Fruit fly (Drosophila melanogaster): ENCODE data around the gene frj.
A peak's percentile ranks its signal among the peaks of the same experiment; 100 is the strongest.

frj gene

dm6 chr2L:6494405-6494816, 38.6 kb downstream of the frj start, which contains the start of gene CG9547:
TSS of gene CG9547 (minus strand) at chr2L:6494532.
- TF ChIP-seq CG32264 (GFP tag; optimal IDR thresholded peaks at IDR 0.05) (no peak), lola (GFP tag; optimal IDR thresholded peaks at IDR 0.05) (no peak), Rel (GFP tag; optimal IDR thresholded peaks at IDR 0.05) (no peak), Rel (tag; optimal IDR thresholded peaks at IDR 0.05) (peak; percentile 37), Hr83 (GFP tag; optimal IDR thresholded peaks at IDR 0.05; ENCODE audit: poor library complexity, severe bottlenecking) (no peak), usp (GFP tag; optimal IDR thresholded peaks at IDR 0.05) (no peak), rgr (GFP tag; optimal IDR thresholded peaks at IDR 0.05) (peak; percentile 9), fru (GFP tag; optimal IDR thresholded peaks at IDR 0.05) (no peak), dl (GFP tag; optimal IDR thresholded peaks at IDR 0.05; ENCODE audit: insufficient read depth in 1 of 2, partially characterized antibody in 2 of 2) (peak in 1 of 2 experiments; percentile 57), CG9705 (GFP tag; optimal IDR thresholded peaks at IDR 0.05) (no peak), N (GFP tag; optimal IDR thresholded peaks at IDR 0.05) (no peak), psq (GFP tag; optimal IDR thresholded peaks at IDR 0.05) (no peak), h (GFP tag; optimal IDR thresholded peaks at IDR 0.05) (peak; percentile 3), Mio (GFP tag; optimal IDR thresholded peaks at IDR 0.05) (no peak), Vsx2 (GFP tag; optimal IDR thresholded peaks at IDR 0.05; ENCODE audit: partially characterized antibody) (no peak), HLH106 (tag; optimal IDR thresholded peaks at IDR 0.05) (no peak), sage (GFP tag; optimal IDR thresholded peaks at IDR 0.05) (no peak), Abd-B (GFP tag; optimal IDR thresholded peaks at IDR 0.05) (no peak), Dif (GFP tag; optimal IDR thresholded peaks at IDR 0.05; ENCODE audit: partially characterized antibody) (peak; percentile 69), Sp1 (GFP tag; optimal IDR thresholded peaks at IDR 0.05) (peak; percentile 41), GATAd (GFP tag; optimal IDR thresholded peaks at IDR 0.05) (no peak), Jra (GFP tag; optimal IDR thresholded peaks at IDR 0.05) (no peak), Dfd (GFP tag; optimal IDR thresholded peaks at IDR 0.05) (no peak)

dm6 chr2L:6496753-6497152, 40.9 kb downstream of the frj start, which contains the start of gene CG9550:
TSS of gene CG9550 (plus strand) at chr2L:6497053.
- TF ChIP-seq fru (GFP tag; optimal IDR thresholded peaks at IDR 0.05) (no peak), Abd-B (GFP tag; optimal IDR thresholded peaks at IDR 0.05) (no peak), foxo (GFP tag; optimal IDR thresholded peaks at IDR 0.05) (no peak), usp (GFP tag; optimal IDR thresholded peaks at IDR 0.05) (no peak), pan (optimal IDR thresholded peaks at IDR 0.05) (no peak), jim (GFP tag; optimal IDR thresholded peaks at IDR 0.05) (no peak), Sp1 (GFP tag; optimal IDR thresholded peaks at IDR 0.05) (no peak), CG32264 (GFP tag; optimal IDR thresholded peaks at IDR 0.05) (no peak), HLH106 (tag; optimal IDR thresholded peaks at IDR 0.05) (no peak), dsf (GFP tag; optimal IDR thresholded peaks at IDR 0.05; ENCODE audit: borderline replicate concordance) (no peak), tai (GFP tag; optimal IDR thresholded peaks at IDR 0.05) (no peak), dmrt93B (GFP tag; optimal IDR thresholded peaks at IDR 0.05) (no peak), Jra (GFP tag; optimal IDR thresholded peaks at IDR 0.05) (no peak), Mio (GFP tag; optimal IDR thresholded peaks at IDR 0.05) (no peak), CrebA (GFP tag; optimal IDR thresholded peaks at IDR 0.05; ENCODE audit: borderline replicate concordance) (no peak), woc (GFP tag; optimal IDR thresholded peaks at IDR 0.05) (no peak)

dm6 chr2L:6498448-6498847, 42.6 kb downstream of the frj start, which contains the start of gene CG31637:
TSS of gene CG31637 (plus strand) at chr2L:6498647.
- TF ChIP-seq Hr78 (GFP tag; optimal IDR thresholded peaks at IDR 0.05) (no peak), br (GFP tag; optimal IDR thresholded peaks at IDR 0.05) (no peak), CrebA (GFP tag; optimal IDR thresholded peaks at IDR 0.05; ENCODE audit: borderline replicate concordance) (no peak), dsf (GFP tag; optimal IDR thresholded peaks at IDR 0.05; ENCODE audit: borderline replicate concordance) (no peak), Mio (GFP tag; optimal IDR thresholded peaks at IDR 0.05) (no peak), brk (GFP tag; optimal IDR thresholded peaks at IDR 0.05) (no peak), Jra (GFP tag; optimal IDR thresholded peaks at IDR 0.05) (no peak), dl (GFP tag; optimal IDR thresholded peaks at IDR 0.05; ENCODE audit: insufficient read depth in 1 of 2, partially characterized antibody in 2 of 2) (no peak), Myc (optimal IDR thresholded peaks at IDR 0.05) (peak; percentile 14), lola (GFP tag; optimal IDR thresholded peaks at IDR 0.05) (no peak), h (GFP tag; optimal IDR thresholded peaks at IDR 0.05) (no peak), Hnf4 (GFP tag; optimal IDR thresholded peaks at IDR 0.05) (no peak), Rel (GFP tag; optimal IDR thresholded peaks at IDR 0.05) (no peak), Rel (tag; optimal IDR thresholded peaks at IDR 0.05) (peak; percentile 58), GATAd (GFP tag; optimal IDR thresholded peaks at IDR 0.05) (no peak), Abd-B (GFP tag; optimal IDR thresholded peaks at IDR 0.05) (no peak), Dfd (GFP tag; optimal IDR thresholded peaks at IDR 0.05) (no peak), rgr (GFP tag; optimal IDR thresholded peaks at IDR 0.05) (no peak)
